Worm (Caenorhabditis elegans): ENCODE data around the gene bir-1.

The bir-1 gene

DNA sequence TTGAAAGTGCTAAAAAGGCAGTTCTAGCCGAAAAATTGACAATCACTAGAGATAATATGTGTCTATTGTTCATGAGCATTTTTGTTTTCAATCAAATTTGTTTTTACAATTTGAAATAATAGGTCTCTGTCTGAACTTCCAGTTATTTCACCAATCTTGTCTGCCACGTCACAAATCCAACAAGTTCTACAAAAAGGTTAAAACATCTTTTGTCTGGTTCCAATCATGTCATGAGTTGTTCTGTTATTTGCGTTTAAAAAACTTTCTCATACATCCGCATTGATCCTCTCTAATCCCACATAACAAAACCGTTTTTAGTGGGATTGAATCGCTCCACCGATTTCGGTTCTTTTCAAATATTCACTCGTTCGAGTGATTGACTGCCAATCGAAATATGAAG is 43.5 kb upstream of the bir-1 start, which contains the start of gene F35B12.9:
TSS of gene F35B12.9 (plus strand) at position 372 of the 400 bp plus-strand sequence.
- TF ChIP-seq zag-1 (tag; optimal IDR thresholded peaks at IDR 0.05) (no peak), pha-4 (GFP tag; IDR thresholded peaks at IDR 0.05) (no peak), pha-4 (tag; optimal IDR thresholded peaks at IDR 0.05) (no peak), madf-9 (GFP tag; conservative IDR thresholded peaks at IDR 0.05) (no peak), dmd-6 (GFP tag; IDR thresholded peaks at IDR 0.05) (no peak), nhr-48 (tag; optimal IDR thresholded peaks at IDR 0.05) (no peak), nhr-10 (tag; optimal IDR thresholded peaks at IDR 0.05) (no peak), nhr-77 (tag; optimal IDR thresholded peaks at IDR 0.05) (no peak), ZK546.5 (tag; optimal IDR thresholded peaks at IDR 0.05) (no peak), dmd-9 (GFP tag; IDR thresholded peaks at IDR 0.05) (no peak), mdl-1 (tag; optimal IDR thresholded peaks at IDR 0.05) (no peak), set-16 (GFP tag; IDR thresholded peaks at IDR 0.05) (no peak), ztf-11 (tag; optimal IDR thresholded peaks at IDR 0.05) (no peak), cey-2 (tag; optimal IDR thresholded peaks at IDR 0.05; ENCODE audit: borderline replicate concordance, insufficient read depth) (no peak), ces-1 (GFP tag; optimal IDR thresholded peaks at IDR 0.05) (no peak), aha-1 (tag) (peak; percentile 94), unc-62 (GFP tag; optimal IDR thresholded peaks at IDR 0.05 in 1 of 2) (peak in 1 of 2 experiments; percentile 18), unc-62 (tag; optimal IDR thresholded peaks at IDR 0.05) (no peak), Y105C5A.15 (GFP tag; IDR thresholded peaks at IDR 0.05) (no peak), F44E2.7 (GFP tag; IDR thresholded peaks at IDR 0.05) (no peak)

DNA sequence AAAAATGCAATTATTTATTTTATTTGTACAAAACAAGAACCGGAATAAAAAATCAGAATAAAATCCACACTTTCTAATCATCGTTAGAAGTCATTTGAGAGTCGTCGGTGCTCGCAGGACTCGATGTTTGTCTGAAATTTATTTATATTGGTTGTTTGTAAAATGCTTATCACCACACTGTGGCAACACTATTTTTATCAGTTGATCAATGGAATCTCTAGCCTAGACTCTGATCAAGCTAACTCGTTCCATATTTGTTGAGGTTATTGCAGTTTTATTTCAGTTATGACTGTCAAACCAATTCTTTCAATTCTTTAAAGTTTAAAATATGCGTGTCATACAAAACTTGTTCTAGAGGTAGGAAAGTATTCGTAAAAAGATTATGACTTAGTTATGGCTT is 39.8 kb upstream of the bir-1 start, which contains the start of gene dhs-20:
TSS of gene dhs-20 (minus strand) at position 80 of the 400 bp plus-strand sequence.
- TF ChIP-seq pqm-1 (tag; optimal IDR thresholded peaks at IDR 0.05) (peak; percentile 14), mep-1 (tag; optimal IDR thresholded peaks at IDR 0.05) (no peak), lin-39 (tag; optimal IDR thresholded peaks at IDR 0.05) (no peak), dmd-6 (GFP tag; IDR thresholded peaks at IDR 0.05) (peak; percentile 23; the same call in 1 of the 2 replicates), ZK546.5 (tag; optimal IDR thresholded peaks at IDR 0.05) (no peak), nhr-28 (tag; optimal IDR thresholded peaks at IDR 0.05) (peak; percentile 60), egl-27 (tag; optimal IDR thresholded peaks at IDR 0.05) (no peak), Y5F2A.4 (GFP tag; optimal IDR thresholded peaks at IDR 0.05) (no peak), pha-4 (GFP tag; IDR thresholded peaks at IDR 0.05) (no peak), pha-4 (tag; optimal IDR thresholded peaks at IDR 0.05) (no peak), daf-16 (GFP tag; optimal IDR thresholded peaks at IDR 0.05) (no peak), daf-16 (tag; optimal IDR thresholded peaks at IDR 0.05) (peak; percentile 86), unc-130 (GFP tag; optimal IDR thresholded peaks at IDR 0.05) (no peak), aha-1 (tag) (peak; percentile 35), dve-1 (tag; optimal IDR thresholded peaks at IDR 0.05; ENCODE audit: insufficient read depth) (peak; percentile 41)

DNA sequence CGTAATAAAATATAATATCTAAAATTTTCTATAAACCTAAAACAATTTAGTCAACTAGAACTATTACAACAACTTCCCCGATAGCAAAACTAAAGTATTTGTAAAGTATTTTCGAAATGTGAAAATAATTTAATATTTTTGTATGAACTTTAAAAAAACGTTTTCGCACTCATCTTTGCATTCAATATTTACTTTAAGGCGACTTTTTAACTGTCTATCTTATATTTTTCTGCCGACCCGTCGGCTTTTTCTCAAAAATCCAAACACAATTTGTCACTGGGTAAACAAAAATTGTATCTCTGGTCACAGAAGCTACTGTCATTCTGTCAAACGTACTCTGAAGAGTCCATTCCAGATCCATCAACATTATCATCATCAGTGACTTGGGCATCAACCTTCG is 39.0 kb upstream of the bir-1 start:
- TF ChIP-seq madf-9 (GFP tag; conservative IDR thresholded peaks at IDR 0.05): no peak
- no peak for TF ChIP-seq mes-2 (tag; optimal IDR thresholded peaks at IDR 0.05; ENCODE audit: poor library complexity, severe bottlenecking)
- no peak for TF ChIP-seq F44E2.7 (GFP tag; IDR thresholded peaks at IDR 0.05)

DNA sequence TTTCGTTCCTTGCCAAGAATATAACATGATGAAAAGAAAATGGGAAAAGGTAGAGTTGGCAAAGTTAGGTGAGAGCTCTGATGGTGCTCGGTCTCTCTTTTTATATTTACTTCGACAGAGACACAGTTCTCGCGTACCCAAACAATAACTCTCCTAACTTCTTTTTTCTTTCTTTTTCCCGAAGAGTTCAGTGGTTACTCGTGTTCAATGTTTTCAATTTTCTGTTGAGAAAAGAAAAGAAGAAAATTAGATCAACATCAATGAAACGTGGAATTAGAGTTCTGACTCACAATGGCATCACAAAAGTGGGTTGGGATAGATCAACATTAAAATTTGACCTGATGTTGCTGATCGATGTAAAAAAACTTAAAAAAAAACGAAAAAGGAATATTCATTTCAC is 37.9 kb upstream of the bir-1 start, which contains the start of gene idpp-16:
TSS of gene idpp-16 (minus strand) at position 101 of the 400 bp plus-strand sequence.
- TF ChIP-seq mes-2 (tag; optimal IDR thresholded peaks at IDR 0.05; ENCODE audit: poor library complexity, severe bottlenecking) (no peak), aha-1 (tag) (no peak), egl-43 (GFP tag; IDR thresholded peaks at IDR 0.05) (no peak), ZK546.5 (tag; optimal IDR thresholded peaks at IDR 0.05) (no peak), madf-9 (GFP tag; conservative IDR thresholded peaks at IDR 0.05) (no peak), set-16 (GFP tag; IDR thresholded peaks at IDR 0.05) (no peak)

DNA sequence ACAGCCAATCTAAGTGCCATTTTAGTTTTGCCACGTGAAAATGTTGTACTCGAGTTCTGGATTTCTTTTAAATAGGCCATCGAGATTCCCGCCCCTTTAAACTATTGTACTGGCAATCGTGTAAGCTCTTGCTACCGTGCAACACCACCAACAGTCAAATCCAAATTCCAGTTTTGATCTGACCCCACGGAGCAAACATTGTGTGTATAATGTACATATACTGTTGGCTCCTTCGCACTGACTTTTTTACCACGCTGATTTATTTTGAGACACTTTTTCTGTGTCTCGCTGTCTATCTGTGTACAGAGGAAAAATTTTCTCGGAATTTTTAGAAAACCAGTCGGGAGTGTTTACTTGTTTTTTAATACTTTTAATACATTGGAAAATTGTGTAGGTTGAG is 34.2 kb upstream of the bir-1 start, which contains the start of gene piit-1:
TSS of gene piit-1 (minus strand) at position 101 of the 400 bp plus-strand sequence.
- TF ChIP-seq F49E8.2 (tag; optimal IDR thresholded peaks at IDR 0.05; ENCODE audit: borderline replicate concordance): no peak
- TF ChIP-seq ceh-28 (tag; optimal IDR thresholded peaks at IDR 0.05): no peak
- TF ChIP-seq ama-1 (optimal IDR thresholded peaks at IDR 0.05): no peak
- no peak for TF ChIP-seq zip-11 (GFP tag; IDR thresholded peaks at IDR 0.05)
- TF ChIP-seq dve-1 (tag; optimal IDR thresholded peaks at IDR 0.05; ENCODE audit: insufficient read depth): no peak

All from whole organism, L4 larva.